Fruit fly (Drosophila melanogaster) whole organism, embryonic: ENCODE results near the gene CG46059.

Experiments used
- CG12071 ChIP-seq: fragments of 200-800 bp; sonication (Bioruptor generic); optimal IDR thresholded peaks from 3 replicates; lab custom pipeline; 2018; ENCODE audit warnings: missing biosample characterization, mild to moderate bottlenecking, missing genetic modification characterization
- CG12219 ChIP-seq: fragments of 200-800 bp; sonication (Bioruptor generic); optimal IDR thresholded peaks from 3 replicates; lab custom pipeline; 2018; ENCODE audit warnings: missing biosample characterization, mild to moderate bottlenecking, missing genetic modification characterization
- CG15514 ChIP-seq: fragments of 200-800 bp; sonication (Bioruptor generic); optimal IDR thresholded peaks from 3 replicates; lab custom pipeline; 2017; ENCODE audit warnings: missing biosample characterization, missing genetic modification characterization, mild to moderate bottlenecking, moderate library complexity, missing genetic modification reagents
- CG1602 ChIP-seq: fragments of 200-800 bp; sonication (Bioruptor generic); optimal IDR thresholded peaks from 3 replicates; lab custom pipeline; 2016; ENCODE audit warnings: missing biosample characterization, missing genetic modification characterization
- CG17385 ChIP-seq: fragments of 200-800 bp; sonication (Bioruptor generic); optimal IDR thresholded peaks from 3 replicates; lab custom pipeline; 2018; ENCODE audit warnings: missing biosample characterization, mild to moderate bottlenecking, missing genetic modification characterization
- CG2202 ChIP-seq: fragments of 200-800 bp; sonication (Bioruptor generic); optimal IDR thresholded peaks from 2 replicates; lab custom pipeline; 2018; ENCODE audit warnings: missing biosample characterization, mild to moderate bottlenecking, missing genetic modification characterization
- CG2678 ChIP-seq: fragments of 200-800 bp; sonication (Bioruptor generic); optimal IDR thresholded peaks from 3 replicates; lab custom pipeline; 2019; ENCODE audit warnings: missing biosample characterization, mild to moderate bottlenecking, missing genetic modification characterization, moderate library complexity
- CG3838 ChIP-seq: fragments of 200-800 bp; sonication (Bioruptor generic); optimal IDR thresholded peaks from 3 replicates; lab custom pipeline; 2016; ENCODE audit warnings: missing biosample characterization, missing genetic modification characterization
- CG4360 ChIP-seq: fragments of 200-800 bp; sonication (Bioruptor generic); IDR thresholded peaks from 2 replicates; pipeline ENCODE4 v1.3.6; 2022; ENCODE audit warnings: missing biosample characterization, missing genetic modification characterization
- CG8290 ChIP-seq, 3 experiments: fragments of 200-800 bp; sonication (Bioruptor generic); optimal IDR thresholded peaks; 2 replicates each; lab custom pipeline; 2016 to 2019; ENCODE audit warnings: missing biosample characterization in 3 of 3, missing genetic modification characterization in 3 of 3, mild to moderate bottlenecking in 2 of 3, moderate library complexity in 1 of 3
- CG8359 ChIP-seq: fragments of 200-800 bp; sonication (Bioruptor generic); optimal IDR thresholded peaks from 2 replicates; lab custom pipeline; 2017; ENCODE audit warnings: missing biosample characterization, mild to moderate bottlenecking, missing genetic modification characterization, borderline replicate concordance
- CG9932 ChIP-seq: fragments of 200-800 bp; sonication (Bioruptor generic); IDR thresholded peaks from 2 replicates; pipeline ENCODE4 v1.3.6; 2022; ENCODE audit warnings: missing biosample characterization, missing genetic modification characterization
- Camta ChIP-seq: fragments of 200-800 bp; sonication (Bioruptor generic); optimal IDR thresholded peaks from 2 replicates; lab custom pipeline; 2016; ENCODE audit warnings: missing biosample characterization, missing genetic modification characterization
- HLHmδ ChIP-seq: fragments of 200-800 bp; sonication (Bioruptor generic); optimal IDR thresholded peaks from 2 replicates; lab custom pipeline; 2018; ENCODE audit warnings: missing biosample characterization, mild to moderate bottlenecking, missing genetic modification characterization, moderate library complexity
- Hmx ChIP-seq: fragments of 200-800 bp; sonication (Bioruptor generic); optimal IDR thresholded peaks from 2 replicates; lab custom pipeline; 2016; ENCODE audit warnings: missing biosample characterization, missing genetic modification characterization
- Hsf ChIP-seq: fragments of 200-800 bp; sonication (Bioruptor generic); optimal IDR thresholded peaks from 3 replicates; lab custom pipeline; 2016; ENCODE audit warnings: missing biosample characterization, missing genetic modification characterization
- Lhr ChIP-seq: fragments of 200-800 bp; sonication (Bioruptor generic); optimal IDR thresholded peaks from 3 replicates; lab custom pipeline; 2017; ENCODE audit warnings: mild to moderate bottlenecking, missing biosample characterization, missing genetic modification reagents, missing genetic modification characterization
- MBD-R2 ChIP-seq: fragments of 200-800 bp; sonication (Bioruptor generic); IDR thresholded peaks from 2 replicates; pipeline ENCODE4 v1.3.6; 2022; ENCODE audit warnings: missing biosample characterization, missing genetic modification characterization
- MESR4 ChIP-seq: fragments of 200-800 bp; sonication (Bioruptor generic); optimal IDR thresholded peaks from 2 replicates; lab custom pipeline; 2018; ENCODE audit warnings: missing biosample characterization, mild to moderate bottlenecking, missing genetic modification characterization, moderate library complexity
- NC2α ChIP-seq: fragments of 200-800 bp; sonication (Bioruptor generic); optimal IDR thresholded peaks from 2 replicates; lab custom pipeline; 2016; ENCODE audit warnings: missing biosample characterization, missing genetic modification characterization
- Nf-YA ChIP-seq: fragments of 200-800 bp; sonication (Bioruptor generic); IDR thresholded peaks from 2 replicates; pipeline ENCODE4 v1.3.6; 2022; ENCODE audit warnings: missing biosample characterization, missing genetic modification characterization
- PHDP ChIP-seq: fragments of 200-800 bp; sonication (Bioruptor generic); optimal IDR thresholded peaks from 3 replicates; lab custom pipeline; 2018; ENCODE audit warnings: missing biosample characterization, mild to moderate bottlenecking, missing genetic modification characterization, moderate library complexity
- Sry-δ ChIP-seq: fragments of 200-800 bp; sonication (Bioruptor generic); optimal IDR thresholded peaks from 2 replicates; lab custom pipeline; 2016; ENCODE audit warnings: missing biosample characterization, missing genetic modification characterization
- Stat92E ChIP-seq, 3 experiments: fragments of >200 bp in 2 of 3; fragments of 200-800 bp in 1 of 3; sonication (Bioruptor generic) in 1 of 3; optimal IDR thresholded peaks; 2 replicates each; lab custom pipeline; 2017 to 2019; ENCODE audit warnings: missing biosample characterization in 3 of 3, missing genetic modification characterization in 3 of 3, mild to moderate bottlenecking in 1 of 3, moderate library complexity in 1 of 3
- ato ChIP-seq: fragments of 200-800 bp; sonication (Bioruptor generic); IDR thresholded peaks from 2 replicates; pipeline ENCODE4 v1.3.6; 2022; ENCODE audit warnings: missing biosample characterization, missing genetic modification characterization; ENCODE audit not compliant: partially characterized antibody
- bbx ChIP-seq: fragments of 200-800 bp; sonication (Bioruptor generic); IDR thresholded peaks from 2 replicates; pipeline ENCODE4 v1.3.6; 2022; ENCODE audit warnings: missing biosample characterization, missing genetic modification characterization; ENCODE audit not compliant: partially characterized antibody
- cad ChIP-seq: fragments of >200 bp; optimal IDR thresholded peaks from 2 replicates; lab custom pipeline; 2017; ENCODE audit warnings: missing biosample characterization, missing genetic modification characterization
- dan ChIP-seq: fragments of 200-800 bp; sonication (Bioruptor generic); IDR thresholded peaks from 2 replicates; pipeline ENCODE4 v1.3.6; 2022; ENCODE audit warnings: missing biosample characterization, missing genetic modification characterization
- disco-r ChIP-seq: fragments of 200-800 bp; sonication (Bioruptor generic); optimal IDR thresholded peaks from 2 replicates; lab custom pipeline; 2016; ENCODE audit warnings: missing biosample characterization, missing genetic modification characterization
- gcm2 ChIP-seq: fragments of 200-800 bp; sonication (Bioruptor generic); optimal IDR thresholded peaks from 2 replicates; lab custom pipeline; 2016; ENCODE audit warnings: missing biosample characterization, missing genetic modification characterization
- gsb ChIP-seq: fragments of 200-800 bp; sonication (Bioruptor generic); IDR thresholded peaks from 2 replicates; pipeline ENCODE4 v1.3.6; 2022; ENCODE audit warnings: missing biosample characterization, missing genetic modification characterization
- jing ChIP-seq: fragments of 200-800 bp; sonication (Bioruptor generic); optimal IDR thresholded peaks from 2 replicates; lab custom pipeline; 2018; ENCODE audit warnings: missing biosample characterization, mild to moderate bottlenecking, missing genetic modification characterization
- mld ChIP-seq: fragments of 200-800 bp; sonication (Bioruptor generic); IDR thresholded peaks from 3 replicates; pipeline ENCODE4 v1.3.6; 2022; ENCODE audit warnings: missing biosample characterization, missing genetic modification characterization; ENCODE audit not compliant: partially characterized antibody
- nau ChIP-seq: fragments of 200-800 bp; sonication (Bioruptor generic); optimal IDR thresholded peaks from 3 replicates; lab custom pipeline; 2017; ENCODE audit warnings: missing biosample characterization, mild to moderate bottlenecking, missing genetic modification characterization, missing genetic modification reagents
- nom ChIP-seq: fragments of 200-800 bp; sonication (Bioruptor generic); optimal IDR thresholded peaks from 2 replicates; lab custom pipeline; 2017; ENCODE audit warnings: missing biosample characterization, missing genetic modification characterization, mild to moderate bottlenecking, moderate library complexity, missing genetic modification reagents
- onecut ChIP-seq: fragments of 200-800 bp; sonication (Bioruptor generic); IDR thresholded peaks from 2 replicates; pipeline ENCODE4 v1.3.6; 2022; ENCODE audit warnings: missing biosample characterization, missing genetic modification characterization
- pb ChIP-seq: fragments of 200-800 bp; sonication (Bioruptor generic); optimal IDR thresholded peaks from 3 replicates; lab custom pipeline; 2016; ENCODE audit warnings: missing biosample characterization, missing genetic modification characterization
- psq ChIP-seq: fragments of 200-800 bp; sonication (Bioruptor generic); optimal IDR thresholded peaks from 2 replicates; lab custom pipeline; 2017; ENCODE audit warnings: missing biosample characterization, missing genetic modification characterization
- pum ChIP-seq: fragments of 200-800 bp; sonication (Bioruptor generic); optimal IDR thresholded peaks from 2 replicates; lab custom pipeline; 2016; ENCODE audit warnings: missing biosample characterization, missing genetic modification characterization
- sd ChIP-seq: fragments of 200-800 bp; sonication (Bioruptor generic); optimal IDR thresholded peaks from 3 replicates; lab custom pipeline; 2018; ENCODE audit warnings: missing biosample characterization, mild to moderate bottlenecking, missing genetic modification characterization, moderate library complexity
- sens ChIP-seq: fragments of 200-800 bp; sonication (Bioruptor generic); peaks from one replicate; lab custom pipeline; 2016; ENCODE audit warnings: missing biosample characterization, missing genetic modification characterization
- shn ChIP-seq: fragments of 200-800 bp; sonication (Bioruptor generic); optimal IDR thresholded peaks from 3 replicates; lab custom pipeline; 2016; ENCODE audit warnings: missing biosample characterization, missing genetic modification characterization
- slbo ChIP-seq: fragments of 200-800 bp; sonication (Bioruptor generic); IDR thresholded peaks from 2 replicates; pipeline ENCODE4 v1.3.6; 2022; ENCODE audit warnings: missing biosample characterization, missing genetic modification characterization
- stc ChIP-seq: fragments of 200-800 bp; sonication (Bioruptor generic); IDR thresholded peaks from 2 replicates; pipeline ENCODE4 v1.3.6; 2022; ENCODE audit warnings: missing biosample characterization, missing genetic modification characterization
- sug ChIP-seq: fragments of 200-800 bp; optimal IDR thresholded peaks from 2 replicates; lab custom pipeline; 2019; ENCODE audit warnings: missing biosample characterization, mild to moderate bottlenecking, missing genetic modification characterization, moderate library complexity
- tio ChIP-seq: fragments of 200-800 bp; sonication (Bioruptor generic); optimal IDR thresholded peaks from 2 replicates; lab custom pipeline; 2017; ENCODE audit warnings: missing biosample characterization, missing genetic modification characterization, inconsistent platforms
- tll ChIP-seq, 2 experiments: fragments of 200-800 bp in 1 of 2; fragments of >200 bp in 1 of 2; sonication (Bioruptor generic) in 1 of 2; optimal IDR thresholded peaks; 2 replicates each; lab custom pipeline; 2017 to 2019; ENCODE audit warnings: missing biosample characterization in 2 of 2, missing genetic modification characterization in 2 of 2, mild to moderate bottlenecking in 1 of 2, moderate library complexity in 1 of 2
- wek ChIP-seq: fragments of 200-800 bp; sonication (Bioruptor generic); optimal IDR thresholded peaks from 3 replicates; lab custom pipeline; 2018; ENCODE audit warnings: missing biosample characterization, mild to moderate bottlenecking, missing genetic modification characterization, moderate library complexity

Gene CG46059

dm6 chr2L:19159552-19160406 lies 23.8 kb downstream of the CG46059 start (continued):
- TF ChIP-seq Lhr, result no peak
- no peak for TF ChIP-seq CG2202
- TF ChIP-seq Hsf, result no peak
- TF ChIP-seq bbx (GFP tag; lab: Robert Waterston, UW), result no peak
- TF ChIP-seq mld, result no peak
- no peak for TF ChIP-seq Sry-δ
- no peak for TF ChIP-seq cad
- no peak for TF ChIP-seq dan (GFP tag; lab: Robert Waterston, UW)
- TF ChIP-seq pum (GFP tag; lab: Kevin White, UChicago), result no peak
- TF ChIP-seq Hmx (GFP tag; lab: Kevin White, UChicago), result no peak
- TF ChIP-seq CG15514 (GFP tag; lab: Kevin White, UChicago), result no peak
- TF ChIP-seq MESR4 (GFP tag; lab: Kevin White, UChicago), result no peak
- TF ChIP-seq Nf-YA (GFP tag; lab: Robert Waterston, UW), result no peak
- TF ChIP-seq CG8290 (GFP tag; optimal IDR thresholded peaks at IDR 0.05; lab: Kevin White, UChicago), result no peak
- no peak for TF ChIP-seq CG8290 (tag; optimal IDR thresholded peaks at IDR 0.05; lab: Kevin White, UChicago)
- no peak for TF ChIP-seq wek (GFP tag; lab: Kevin White, UChicago)
- no peak for TF ChIP-seq gsb (GFP tag; lab: Robert Waterston, UW)
- no peak for TF ChIP-seq slbo (GFP tag; lab: Robert Waterston, UW)
- TF ChIP-seq ato (GFP tag; lab: Robert Waterston, UW), result no peak
- TF ChIP-seq pb (GFP tag; lab: Kevin White, UChicago), result no peak
- TF ChIP-seq Camta (GFP tag; lab: Kevin White, UChicago), result no peak
- TF ChIP-seq nau, result no peak
- TF ChIP-seq tll (GFP tag; optimal IDR thresholded peaks at IDR 0.05; lab: Kevin White, UChicago), result no peak
- no peak for TF ChIP-seq sug (tag; lab: Kevin White, UChicago)
- no peak for TF ChIP-seq CG12219 (GFP tag; lab: Kevin White, UChicago)
- TF ChIP-seq NC2α (GFP tag; lab: Kevin White, UChicago), result peak; percentile 4
- TF ChIP-seq CG1602 (GFP tag; lab: Kevin White, UChicago), result no peak
- no peak for TF ChIP-seq CG17385
- TF ChIP-seq CG4360, result peak; percentile 60
- 0 out of 2 replicates have a peak, but pooled peaks have one; percentile 2 for TF ChIP-seq stc (GFP tag; lab: Robert Waterston, UW)
- no peak for TF ChIP-seq jing (GFP tag; lab: Kevin White, UChicago)
- no peak for TF ChIP-seq Stat92E (GFP tag; optimal IDR thresholded peaks at IDR 0.05; lab: Kevin White, UChicago)
- no peak for TF ChIP-seq gcm2 (GFP tag; lab: Kevin White, UChicago)
- TF ChIP-seq sd (tag; lab: Kevin White, UChicago), result peak; percentile 37
- no peak for TF ChIP-seq CG8359 (GFP tag; lab: Kevin White, UChicago)
- TF ChIP-seq CG2678, result no peak
- no peak for TF ChIP-seq CG12071 (GFP tag; lab: Kevin White, UChicago)
- TF ChIP-seq HLHmδ (GFP tag; lab: Kevin White, UChicago), result peak; percentile 43
- TF ChIP-seq tio, result no peak
- no peak for TF ChIP-seq disco-r (GFP tag; lab: Kevin White, UChicago)
- peak; percentile 65 for TF ChIP-seq sens (GFP tag; lab: Kevin White, UChicago)
- TF ChIP-seq CG9932 (GFP tag; lab: Robert Waterston, UW), result 0 out of 2 replicates have a peak, but pooled peaks have one; percentile 37
- TF ChIP-seq psq (GFP tag; lab: Kevin White, UChicago), result no peak
- TF ChIP-seq onecut (GFP tag; lab: Robert Waterston, UW), result no peak
- TF ChIP-seq CG3838 (GFP tag; lab: Kevin White, UChicago), result no peak
- TF ChIP-seq nom (GFP tag; lab: Kevin White, UChicago), result no peak
- no peak for TF ChIP-seq shn (GFP tag; lab: Kevin White, UChicago)
- TF ChIP-seq MBD-R2 (GFP tag; lab: Robert Waterston, UW), result no peak
- no peak for TF ChIP-seq PHDP (tag; lab: Kevin White, UChicago)
